Fruit fly (Drosophila melanogaster) whole organism: ENCODE results near the gene ssp6.

Source experiments
- CG8478 ChIP-seq: fragments of >200 bp; optimal IDR thresholded peaks from 2 replicates; lab custom pipeline; 2018; ENCODE audit warnings: inconsistent platforms
- EcR ChIP-seq, 2 experiments: fragments of >200 bp; optimal IDR thresholded peaks; 2 replicates each; lab custom pipeline; 2017; ENCODE audit warnings: missing biosample characterization in 2 of 2, missing genetic modification characterization in 2 of 2, missing genetic modification reagents in 2 of 2
- pan ChIP-seq: fragments of >200 bp; optimal IDR thresholded peaks from 2 replicates; lab custom pipeline; 2017
- psq ChIP-seq: fragments of >200 bp; optimal IDR thresholded peaks from 2 replicates; lab custom pipeline; 2017
- usp ChIP-seq: fragments of >200 bp; optimal IDR thresholded peaks from 2 replicates; lab custom pipeline; 2017; ENCODE audit warnings: missing biosample characterization, missing genetic modification characterization, mixed read lengths

dm6 chr3L:6106717-6107116 is 30.2 kb downstream of the ssp6 start:
- TF ChIP-seq pan (lab: Kevin White, UChicago) = no peak
- no peak for TF ChIP-seq EcR (GFP tag; optimal IDR thresholded peaks at IDR 0.05; lab: Kevin White, UChicago)
- no peak for TF ChIP-seq usp (GFP tag; lab: Kevin White, UChicago)
- TF ChIP-seq CG8478 (lab: Kevin White, UChicago) = no peak
- no peak for TF ChIP-seq psq (lab: Kevin White, UChicago)
